Fruit fly (Drosophila melanogaster) whole organism, prepupa: ENCODE results near the gene RpS19a.

Experiments
- CG1621 ChIP-seq: fragments of 200-800 bp; sonication (Bioruptor generic); optimal IDR thresholded peaks from 3 replicates; lab custom pipeline; 2018; ENCODE audit warnings: missing biosample characterization, mild to moderate bottlenecking, missing genetic modification characterization
- CG16779 ChIP-seq: fragments of 200-800 bp; sonication (Bioruptor generic); optimal IDR thresholded peaks from 3 replicates; lab custom pipeline; 2017; ENCODE audit warnings: missing biosample characterization, mild to moderate bottlenecking, missing genetic modification characterization
- CG31627 ChIP-seq: fragments of 200-800 bp; sonication (Bioruptor generic); optimal IDR thresholded peaks from 3 replicates; lab custom pipeline; 2016; ENCODE audit warnings: missing biosample characterization, missing genetic modification characterization
- CG32006 ChIP-seq: fragments of 200-800 bp; sonication (Bioruptor generic); optimal IDR thresholded peaks from 3 replicates; lab custom pipeline; 2017; ENCODE audit warnings: missing biosample characterization, mild to moderate bottlenecking, missing genetic modification characterization
- CG6163 ChIP-seq: fragments of 200-800 bp; sonication (Bioruptor generic); IDR thresholded peaks from 3 replicates; pipeline ENCODE4 v1.3.6; 2022; ENCODE audit warnings: missing biosample characterization, missing genetic modification characterization
- CG6808 ChIP-seq: fragments of 200-800 bp; sonication (Bioruptor generic); optimal IDR thresholded peaks from 3 replicates; lab custom pipeline; 2017; ENCODE audit warnings: missing biosample characterization, missing genetic modification characterization, mild to moderate bottlenecking, moderate library complexity, missing genetic modification reagents
- CG6854 ChIP-seq: fragments of 200-800 bp; sonication (Bioruptor generic); optimal IDR thresholded peaks from 2 replicates; lab custom pipeline; 2017; ENCODE audit warnings: missing biosample characterization, mild to moderate bottlenecking, missing genetic modification characterization
- Eip75B ChIP-seq: fragments of 200-800 bp; sonication (Bioruptor generic); optimal IDR thresholded peaks from 3 replicates; lab custom pipeline; 2016; ENCODE audit warnings: missing biosample characterization, missing genetic modification characterization
- Gug ChIP-seq: fragments of 200-800 bp; sonication (Bioruptor generic); IDR thresholded peaks from 2 replicates; pipeline ENCODE4 v1.3.6; 2022; ENCODE audit warnings: missing biosample characterization, missing genetic modification characterization
- Hr38 ChIP-seq: sonication (Bioruptor generic); optimal IDR thresholded peaks from 2 replicates; lab custom pipeline; 2016; ENCODE audit warnings: missing biosample characterization, missing genetic modification characterization
- Lpt ChIP-seq: fragments of 200-800 bp; sonication (Bioruptor generic); optimal IDR thresholded peaks from 3 replicates; lab custom pipeline; 2016; ENCODE audit warnings: missing biosample characterization, missing genetic modification characterization
- dsx ChIP-seq: fragments of 200-800 bp; optimal IDR thresholded peaks from 3 replicates; lab custom pipeline; 2019; ENCODE audit warnings: missing biosample characterization, mild to moderate bottlenecking, missing genetic modification characterization, moderate library complexity; ENCODE audit not compliant: poor library complexity, severe bottlenecking
- esn ChIP-seq: fragments of 200-800 bp; sonication (Bioruptor generic); optimal IDR thresholded peaks from 2 replicates; lab custom pipeline; 2016; ENCODE audit warnings: missing biosample characterization, mild to moderate bottlenecking, missing genetic modification characterization, moderate library complexity
- fd85E ChIP-seq: fragments of 200-800 bp; sonication (Bioruptor generic); optimal IDR thresholded peaks from 3 replicates; lab custom pipeline; 2016; ENCODE audit warnings: missing biosample characterization, missing genetic modification characterization

- no peak for TF ChIP-seq fd85E (GFP tag; lab: Kevin White, UChicago)
- no peak for TF ChIP-seq CG32006
- no peak for TF ChIP-seq CG1621 (tag; lab: Kevin White, UChicago)
- no peak for TF ChIP-seq Lpt
- TF ChIP-seq CG31627 (GFP tag; lab: Kevin White, UChicago), result no peak
- no peak for TF ChIP-seq esn
- TF ChIP-seq Hr38 (GFP tag; lab: Kevin White, UChicago), result no peak
- TF ChIP-seq CG6163 (GFP tag; lab: Robert Waterston, UW), result no peak
- no peak for TF ChIP-seq Eip75B (GFP tag; lab: Kevin White, UChicago)
- TF ChIP-seq Gug (GFP tag; lab: Robert Waterston, UW), result no peak
- TF ChIP-seq CG16779 (tag; lab: Kevin White, UChicago), result no peak
- TF ChIP-seq CG6808 (GFP tag; lab: Kevin White, UChicago), result no peak
- no peak for TF ChIP-seq dsx
- no peak for TF ChIP-seq CG6854
Measured at dm6 chrX:16674538-16674937, 36.8 kb downstream of the RpS19a start.
